Worm (Caenorhabditis elegans) whole organism, L4/young adult: Measurements from ENCODE around the gene C14H10.2.

ENCODE experiments used
- W03F9.2 ChIP-seq: fragments of 150-350 bp; optimal IDR thresholded peaks from 2 replicates; lab custom pipeline; 2014; ENCODE audit warnings: missing biosample characterization, missing genetic modification characterization
- dao-5 ChIP-seq: sonication (generic microtip); optimal IDR thresholded peaks from 2 replicates; lab custom pipeline; 2016; ENCODE audit warnings: missing genotype, missing genetic modification characterization, moderate library complexity, missing compliant biosample characterization
- him-1 ChIP-seq: sonication (generic microtip); optimal IDR thresholded peaks from 2 replicates; lab custom pipeline; 2016; ENCODE audit warnings: missing genotype, missing genetic modification reagents, missing genetic modification characterization, missing compliant biosample characterization

DNA sequence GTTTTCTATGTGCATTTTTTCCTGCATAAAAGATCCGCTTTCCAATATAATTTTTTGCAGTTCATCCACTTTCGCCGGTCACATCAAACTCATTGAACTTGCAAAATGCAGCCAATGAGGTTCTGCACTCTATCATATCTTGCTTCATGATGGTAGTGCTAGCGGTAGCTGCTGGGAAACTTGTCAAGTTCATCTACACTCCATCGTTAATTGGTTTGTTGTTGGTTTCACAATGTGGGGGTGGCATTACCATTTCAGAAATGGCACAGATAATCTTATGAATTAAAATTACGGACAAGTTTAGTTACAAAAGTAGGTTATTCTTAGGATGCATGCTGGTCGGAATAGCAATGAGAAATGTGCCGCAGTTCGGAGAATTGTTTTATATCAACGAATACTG, 21.8 kb upstream of the C14H10.2 start:
- TF ChIP-seq W03F9.2 = no peak
- TF ChIP-seq him-1 (tag; lab: Kevin White, UChicago) = no peak
- TF ChIP-seq dao-5 (tag; lab: Kevin White, UChicago) = no peak
